Worm (Caenorhabditis elegans) whole organism, L3 larva: Measurements from ENCODE around the gene mrps-33.

Experiments used
- fos-1 ChIP-seq: fragments of 150-350 bp; optimal IDR thresholded peaks from 2 replicates; lab custom pipeline; 2014; ENCODE audit warnings: missing biosample characterization, missing genetic modification characterization
- nhr-237 ChIP-seq: fragments of 150-350 bp; optimal IDR thresholded peaks from 2 replicates; lab custom pipeline; 2014; ENCODE audit warnings: missing biosample characterization, missing genetic modification characterization
- unc-39 ChIP-seq: sonication (generic microtip); optimal IDR thresholded peaks from 4 replicates; lab custom pipeline; 2017; ENCODE audit warnings: missing biosample characterization, missing genetic modification characterization

DNA sequence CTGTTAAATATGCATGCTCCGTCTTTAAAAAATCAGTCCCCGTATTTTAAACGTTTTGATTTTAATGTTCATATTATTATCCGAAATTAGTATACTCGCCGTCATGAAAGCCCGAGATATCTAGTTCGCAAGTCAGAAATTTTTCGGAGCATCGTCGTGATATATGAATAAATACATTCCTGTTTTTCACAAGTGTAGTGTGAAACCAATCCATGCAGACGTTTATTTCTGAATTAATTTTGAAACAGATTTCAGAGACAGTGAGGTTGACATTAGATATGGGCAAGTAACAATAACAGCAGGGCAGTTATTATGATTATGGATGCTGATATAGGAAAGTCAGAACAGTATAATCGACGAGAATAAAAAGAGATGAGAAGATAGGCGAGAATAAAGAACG lies 12.7 kb upstream of the mrps-33 start:
- no peak for TF ChIP-seq unc-39 (tag; lab: Kevin White, UChicago)
- TF ChIP-seq nhr-237 (tag; lab: Kevin White, UChicago), result no peak
- TF ChIP-seq fos-1, result no peak
